Worm (Caenorhabditis elegans): ENCODE data around the gene Y43B11AR.3.

Y43B11AR.3 gene

ce11 chrIV:7047762-7048178 lies 35.7 kb downstream of the Y43B11AR.3 start (continued):
- peak; percentile 39 for TF ChIP-seq rnt-1 (tag; optimal IDR thresholded peaks at IDR 0.05)
- TF ChIP-seq fkh-10 (GFP tag; optimal IDR thresholded peaks at IDR 0.05), result no peak
- peak; percentile 28 to 74 for TF ChIP-seq lin-35 (GFP tag; optimal IDR thresholded peaks at IDR 0.05)
- TF ChIP-seq unc-130 (tag; optimal IDR thresholded peaks at IDR 0.05), result no peak
- TF ChIP-seq unc-86 (tag; optimal IDR thresholded peaks at IDR 0.05), result no peak
- TF ChIP-seq nhr-47 (tag; optimal IDR thresholded peaks at IDR 0.05), result peak; percentile 70
- TF ChIP-seq zip-4 (GFP tag; optimal IDR thresholded peaks at IDR 0.05), result peak; percentile 0
- peak; percentile 79 for TF ChIP-seq blmp-1 (tag; optimal IDR thresholded peaks at IDR 0.05)
- no peak for TF ChIP-seq isw-1 (GFP tag; IDR thresholded peaks at IDR 0.05)
- TF ChIP-seq hlh-17 (GFP tag; optimal IDR thresholded peaks at IDR 0.05; ENCODE audit: borderline replicate concordance), result no peak
- TF ChIP-seq lin-15B (tag; optimal IDR thresholded peaks at IDR 0.05), result no peak
- peak; percentile 48 for TF ChIP-seq lin-13 (GFP tag; optimal IDR thresholded peaks at IDR 0.05)
- peak in 1 of 2 experiments; percentile 59 for TF ChIP-seq egl-27 (tag; optimal IDR thresholded peaks at IDR 0.05)
- TF ChIP-seq sptf-1 (tag; optimal IDR thresholded peaks at IDR 0.05), result no peak
- peak; percentile 83 for TF ChIP-seq nhr-90 (tag; optimal IDR thresholded peaks at IDR 0.05; ENCODE audit: poor library complexity)
- TF ChIP-seq fkh-8 (tag; optimal IDR thresholded peaks at IDR 0.05), result no peak
- no peak for TF ChIP-seq nhr-84 (tag; optimal IDR thresholded peaks at IDR 0.05)
- no peak for TF ChIP-seq unc-62 (GFP tag; optimal IDR thresholded peaks at IDR 0.05)

ce11 chrIV:7046641-7047361 lies 36.7 kb downstream of the Y43B11AR.3 start:
- TF ChIP-seq snpc-4 (tag; optimal IDR thresholded peaks at IDR 0.05) (no peak), egl-27 (tag; optimal IDR thresholded peaks at IDR 0.05) (no peak), ztf-4 (tag; optimal IDR thresholded peaks at IDR 0.05) (peak; percentile 38), sptf-1 (tag; optimal IDR thresholded peaks at IDR 0.05) (no peak), zag-1 (tag; optimal IDR thresholded peaks at IDR 0.05) (no peak), swsn-7 (tag; optimal IDR thresholded peaks at IDR 0.05) (peak; percentile 29), nhr-47 (tag; optimal IDR thresholded peaks at IDR 0.05) (peak; percentile 51), jun-1 (tag; optimal IDR thresholded peaks at IDR 0.05) (no peak), nhr-71 (tag; optimal IDR thresholded peaks at IDR 0.05) (peak; percentile 76), pax-3 (tag; optimal IDR thresholded peaks at IDR 0.05) (peak; percentile 13), lin-14 (GFP tag; optimal IDR thresholded peaks at IDR 0.05) (peak; percentile 56), dsc-1 (tag; optimal IDR thresholded peaks at IDR 0.05) (no peak), nhr-237 (tag; optimal IDR thresholded peaks at IDR 0.05) (no peak), irx-1 (tag; optimal IDR thresholded peaks at IDR 0.05) (no peak), sox-4 (tag; optimal IDR thresholded peaks at IDR 0.05) (peak; percentile 18), nhr-12 (tag; optimal IDR thresholded peaks at IDR 0.05) (no peak), ceh-8 (GFP tag; optimal IDR thresholded peaks at IDR 0.05) (no peak), grh-1 (GFP tag; IDR thresholded peaks at IDR 0.05) (peak; percentile 33; the same call in 1 of the 2 replicates), ztf-11 (tag; optimal IDR thresholded peaks at IDR 0.05) (no peak), snu-23 (GFP tag; optimal IDR thresholded peaks at IDR 0.05) (peak; percentile 66), nhr-19 (GFP tag; conservative IDR thresholded peaks at IDR 0.05) (peak; percentile 96), zip-4 (GFP tag; optimal IDR thresholded peaks at IDR 0.05) (no peak), ceh-90 (tag; optimal IDR thresholded peaks at IDR 0.05) (no peak), lsy-2 (tag; optimal IDR thresholded peaks at IDR 0.05) (peak in 1 of 2 experiments; percentile 37), mep-1 (tag; optimal IDR thresholded peaks at IDR 0.05) (peak; percentile 46), fkh-8 (tag; optimal IDR thresholded peaks at IDR 0.05) (peak; percentile 63), nhr-20 (tag; optimal IDR thresholded peaks at IDR 0.05) (peak; percentile 74), lin-35 (GFP tag; optimal IDR thresholded peaks at IDR 0.05) (no peak), lin-13 (GFP tag; optimal IDR thresholded peaks at IDR 0.05) (no peak)

All from whole organism, L1 larva.